Fruit fly (Drosophila melanogaster): ENCODE results near the gene CG12099.

The CG12099 gene

DNA sequence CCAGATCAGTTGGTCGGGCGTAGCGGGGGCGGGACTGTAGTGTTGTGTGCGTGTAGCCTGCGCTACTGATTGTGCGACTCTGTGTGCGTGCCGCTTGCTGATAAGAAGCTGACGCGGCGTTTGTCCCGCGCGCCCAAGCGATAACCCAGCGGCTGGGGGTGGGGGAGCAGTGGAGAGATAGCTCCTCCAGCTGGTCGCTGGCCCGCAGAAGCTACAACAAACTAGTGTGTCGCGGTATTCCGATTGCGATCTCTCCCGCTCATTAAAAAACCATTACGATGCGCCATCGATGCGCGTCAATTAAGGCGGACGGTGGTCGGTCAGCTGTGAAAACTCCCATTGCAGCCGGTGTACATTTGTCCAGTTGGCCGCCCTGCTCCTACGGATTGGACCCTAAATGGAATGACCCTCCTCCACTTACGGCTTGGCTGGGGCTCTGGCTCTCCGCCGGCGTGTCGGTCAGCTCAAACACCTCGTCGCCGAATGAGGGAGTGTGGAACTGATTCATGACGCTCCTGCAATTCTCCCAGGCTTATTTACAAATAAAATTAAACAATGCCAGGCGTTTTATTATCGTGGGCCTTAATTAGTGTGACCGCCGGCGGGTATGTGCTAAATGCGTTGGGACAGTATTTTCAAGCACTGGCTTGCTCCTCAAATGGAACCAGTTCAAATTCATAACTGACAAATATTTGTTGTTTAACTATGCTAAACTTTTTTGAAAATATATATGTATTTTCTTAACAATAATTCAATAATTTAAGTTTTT lies 44.0 kb upstream of the CG12099 start, which contains the start of gene CG12104 (continued):
- TF ChIP-seq knrl (GFP tag; IDR thresholded peaks at IDR 0.05; ENCODE audit: partially characterized antibody) (0 out of 3 replicates have a peak, but pooled peaks have one; percentile 21), mirr (GFP tag; optimal IDR thresholded peaks at IDR 0.05) (peak; percentile 64), sim (GFP tag; IDR thresholded peaks at IDR 0.05) (no peak), grau (tag; optimal IDR thresholded peaks at IDR 0.05) (peak; percentile 37), CG12155 (GFP tag; optimal IDR thresholded peaks at IDR 0.05) (no peak), bsh (GFP tag; optimal IDR thresholded peaks at IDR 0.05) (no peak), CG42726 (GFP tag; IDR thresholded peaks at IDR 0.05; ENCODE audit: partially characterized antibody) (no peak), Med (GFP tag) (peak; percentile 82)

DNA sequence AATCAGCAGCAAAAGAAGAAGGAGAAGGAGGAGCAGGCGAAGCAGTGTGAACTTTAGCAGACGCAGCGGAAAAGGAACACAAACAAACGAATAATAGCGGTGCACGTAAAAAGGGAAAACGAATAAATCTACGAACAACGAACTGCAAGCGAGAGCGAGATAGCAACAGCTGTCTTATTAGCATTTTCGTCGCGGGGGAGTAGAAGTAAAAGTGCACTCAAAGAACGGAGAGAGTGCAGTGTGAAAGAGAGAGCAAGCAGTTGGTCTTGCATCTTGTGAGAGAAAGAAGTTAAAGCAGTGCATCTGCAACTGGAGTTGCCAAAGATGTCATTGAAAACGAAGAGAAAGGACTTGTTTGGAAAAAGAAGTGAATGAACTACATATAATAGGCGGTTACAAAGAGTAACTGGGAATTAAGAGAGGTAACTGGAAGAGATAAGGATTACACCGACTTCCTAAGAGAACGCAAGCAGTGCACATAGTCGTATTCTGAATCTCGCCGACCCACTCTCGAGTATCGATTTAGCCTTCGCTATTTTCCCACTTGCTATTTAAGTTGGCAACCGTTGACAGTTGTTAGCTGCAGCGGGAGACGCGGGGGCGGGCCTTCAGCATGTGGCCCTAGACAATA lies 34.7 kb upstream of the CG12099 start:
- TF ChIP-seq ftz-f1 (GFP tag; optimal IDR thresholded peaks at IDR 0.05) (no peak), bsh (GFP tag; optimal IDR thresholded peaks at IDR 0.05) (peak in 1 of 2 experiments; percentile 14), nerfin-2 (GFP tag; IDR thresholded peaks at IDR 0.05; ENCODE audit: partially characterized antibody) (no peak), CG3163 (GFP tag; optimal IDR thresholded peaks at IDR 0.05) (peak; percentile 95), CG1832 (GFP tag; optimal IDR thresholded peaks at IDR 0.05) (peak; percentile 5), Myb (GFP tag; optimal IDR thresholded peaks at IDR 0.05) (no peak), exex (tag; optimal IDR thresholded peaks at IDR 0.05) (no peak), CG33557 (GFP tag; optimal IDR thresholded peaks at IDR 0.05) (peak; percentile 7), CG13624 (GFP tag; optimal IDR thresholded peaks at IDR 0.05) (no peak), pros (GFP tag; optimal IDR thresholded peaks at IDR 0.05) (peak; percentile 96), sim (GFP tag; IDR thresholded peaks at IDR 0.05) (no peak), CG12769 (tag; optimal IDR thresholded peaks at IDR 0.05) (no peak), CG11695 (GFP tag; IDR thresholded peaks at IDR 0.05) (no peak), Chrac-16 (GFP tag; optimal IDR thresholded peaks at IDR 0.05) (no peak), nom (GFP tag; optimal IDR thresholded peaks at IDR 0.05) (peak; percentile 69), z (GFP tag; IDR thresholded peaks at IDR 0.05) (peak; percentile 94), CG12104 (GFP tag; optimal IDR thresholded peaks at IDR 0.05) (no peak), HLH3B (GFP tag; IDR thresholded peaks at IDR 0.05) (no peak), CG12236 (GFP tag; optimal IDR thresholded peaks at IDR 0.05) (no peak), oc (tag; optimal IDR thresholded peaks at IDR 0.05) (no peak), cas (GFP tag; IDR thresholded peaks at IDR 0.05) (no peak), CG8290 (GFP tag; optimal IDR thresholded peaks at IDR 0.05) (no peak), CG8290 (tag; optimal IDR thresholded peaks at IDR 0.05) (peak in 1 of 2 experiments; percentile 78), vvl (GFP tag; IDR thresholded peaks at IDR 0.05) (peak; percentile 72), CG6791 (GFP tag; IDR thresholded peaks at IDR 0.05; ENCODE audit: partially characterized antibody) (no peak), Jarid2 (GFP tag; optimal IDR thresholded peaks at IDR 0.05) (peak; percentile 11), CG2678 (tag; optimal IDR thresholded peaks at IDR 0.05) (no peak), kni (GFP tag; optimal IDR thresholded peaks at IDR 0.05) (peak; percentile 19), CG10274 (GFP tag; optimal IDR thresholded peaks at IDR 0.05) (no peak), her (GFP tag; optimal IDR thresholded peaks at IDR 0.05) (no peak), pum (GFP tag; optimal IDR thresholded peaks at IDR 0.05) (no peak), tgo (GFP tag; IDR thresholded peaks at IDR 0.05) (no peak), Blimp-1 (GFP tag; optimal IDR thresholded peaks at IDR 0.05) (peak; percentile 95), Dp (GFP tag; optimal IDR thresholded peaks at IDR 0.05) (no peak), CG31365 (tag; optimal IDR thresholded peaks at IDR 0.05) (peak; percentile 94), Dfd (GFP tag; optimal IDR thresholded peaks at IDR 0.05) (peak in 1 of 2 experiments; percentile 85), chinmo (GFP tag; IDR thresholded peaks at IDR 0.05; ENCODE audit: partially characterized antibody) (no peak), tio (GFP tag; optimal IDR thresholded peaks at IDR 0.05) (no peak), sna (GFP tag; IDR thresholded peaks at IDR 0.05; ENCODE audit: partially characterized antibody) (no peak), CG7963 (GFP tag; IDR thresholded peaks at IDR 0.05; ENCODE audit: partially characterized antibody) (0 out of 3 replicates have a peak, but pooled peaks have one; percentile 8)
